Fruit fly (Drosophila melanogaster) whole organism, embryonic: ENCODE measurements around the gene CG43693.

Experiments
- ATbp ChIP-seq: fragments of 200-800 bp; sonication (Bioruptor generic); optimal IDR thresholded peaks from 2 replicates; lab custom pipeline; 2017; ENCODE audit warnings: missing biosample characterization, mild to moderate bottlenecking, missing genetic modification characterization, missing genetic modification reagents
- CG10267 ChIP-seq: fragments of 200-800 bp; sonication (Bioruptor generic); optimal IDR thresholded peaks from 2 replicates; lab custom pipeline; 2018; ENCODE audit warnings: missing biosample characterization, mild to moderate bottlenecking, missing genetic modification characterization, moderate library complexity
- CG10366 ChIP-seq: fragments of 200-800 bp; sonication (Bioruptor generic); IDR thresholded peaks from 2 replicates; pipeline ENCODE4 v1.3.6; 2022; ENCODE audit warnings: missing biosample characterization, missing genetic modification characterization
- CG12155 ChIP-seq: fragments of 200-800 bp; sonication (Bioruptor generic); optimal IDR thresholded peaks from 3 replicates; lab custom pipeline; 2016; ENCODE audit warnings: missing biosample characterization, missing genetic modification characterization
- CG13624 ChIP-seq: fragments of 200-800 bp; sonication (Bioruptor generic); optimal IDR thresholded peaks from 2 replicates; lab custom pipeline; 2016; ENCODE audit warnings: missing biosample characterization, missing genetic modification characterization
- CG17385 ChIP-seq: fragments of 200-800 bp; sonication (Bioruptor generic); optimal IDR thresholded peaks from 3 replicates; lab custom pipeline; 2018; ENCODE audit warnings: missing biosample characterization, mild to moderate bottlenecking, missing genetic modification characterization
- CG3726 ChIP-seq: fragments of 200-800 bp; sonication (Bioruptor generic); IDR thresholded peaks from 3 replicates; pipeline ENCODE4, ENCODE4 v1.3.6; 2022; ENCODE audit warnings: missing biosample characterization, missing genetic modification characterization
- CG43689 ChIP-seq: fragments of 200-800 bp; sonication (Bioruptor generic); IDR thresholded peaks from 2 replicates; pipeline ENCODE4 v1.3.6; 2022; ENCODE audit warnings: missing biosample characterization, missing genetic modification characterization
- CG7963 ChIP-seq: fragments of 200-800 bp; sonication (Bioruptor generic); IDR thresholded peaks from 3 replicates; pipeline ENCODE4 v1.3.6; 2022; ENCODE audit warnings: missing biosample characterization, missing genetic modification characterization; ENCODE audit not compliant: partially characterized antibody
- CG9817 ChIP-seq: fragments of 200-800 bp; sonication (Bioruptor generic); optimal IDR thresholded peaks from 2 replicates; lab custom pipeline; 2018; ENCODE audit warnings: missing biosample characterization, mild to moderate bottlenecking, missing genetic modification characterization, moderate library complexity
- Gug ChIP-seq: fragments of 200-800 bp; sonication (Bioruptor generic); IDR thresholded peaks from 4 replicates; pipeline ENCODE4 v1.3.6; 2022; ENCODE audit warnings: missing biosample characterization, missing genetic modification characterization
- HmgD ChIP-seq: fragments of 200-800 bp; sonication (Bioruptor generic); optimal IDR thresholded peaks from 3 replicates; lab custom pipeline; 2016; ENCODE audit warnings: missing biosample characterization, missing genetic modification characterization
- Hmr ChIP-seq: fragments of 200-800 bp; sonication (Bioruptor generic); optimal IDR thresholded peaks from 3 replicates; lab custom pipeline; 2017; ENCODE audit warnings: mild to moderate bottlenecking, missing biosample characterization, missing genetic modification reagents, missing genetic modification characterization
- Hr3 ChIP-seq: fragments of 200-800 bp; sonication (Bioruptor generic); optimal IDR thresholded peaks from 3 replicates; lab custom pipeline; 2016; ENCODE audit warnings: missing biosample characterization, missing genetic modification characterization
- Kr ChIP-seq: fragments of 200-800 bp; sonication (Bioruptor generic); optimal IDR thresholded peaks from 2 replicates; lab custom pipeline; 2017; ENCODE audit warnings: missing biosample characterization, mild to moderate bottlenecking, missing genetic modification characterization
- Meics ChIP-seq: fragments of 200-800 bp; sonication (Bioruptor generic); optimal IDR thresholded peaks from 2 replicates; lab custom pipeline; 2017; ENCODE audit warnings: missing biosample characterization, mild to moderate bottlenecking, missing genetic modification characterization
- Pdp1 ChIP-seq, 2 experiments: fragments of 200-800 bp; sonication (Bioruptor generic); optimal IDR thresholded peaks; 3 replicates each; lab custom pipeline; 2016; ENCODE audit warnings: missing biosample characterization in 2 of 2, missing genetic modification characterization in 2 of 2, mild to moderate bottlenecking in 1 of 2, moderate library complexity in 1 of 2
- Rfx ChIP-seq: fragments of 200-800 bp; sonication (Bioruptor generic); IDR thresholded peaks from 2 replicates; pipeline ENCODE4 v1.3.6; 2022; ENCODE audit warnings: missing biosample characterization, missing genetic modification characterization
- Rx ChIP-seq: fragments of 200-800 bp; sonication (Bioruptor generic); IDR thresholded peaks from 2 replicates; pipeline ENCODE4 v1.3.6; 2022; ENCODE audit warnings: missing biosample characterization, missing genetic modification characterization
- Spps ChIP-seq: fragments of 200-800 bp; sonication (Bioruptor generic); optimal IDR thresholded peaks from 2 replicates; lab custom pipeline; 2018; ENCODE audit warnings: missing biosample characterization, mild to moderate bottlenecking, missing genetic modification characterization
- Sry-β ChIP-seq: fragments of 200-800 bp; sonication (Bioruptor generic); optimal IDR thresholded peaks from 2 replicates; lab custom pipeline; 2018; ENCODE audit warnings: missing biosample characterization, mild to moderate bottlenecking, missing genetic modification characterization, moderate library complexity
- Stat92E ChIP-seq, 3 experiments: fragments of >200 bp in 2 of 3; fragments of 200-800 bp in 1 of 3; sonication (Bioruptor generic) in 1 of 3; optimal IDR thresholded peaks; 2 replicates each; lab custom pipeline; 2017 to 2019; ENCODE audit warnings: missing biosample characterization in 3 of 3, missing genetic modification characterization in 3 of 3, mild to moderate bottlenecking in 1 of 3, moderate library complexity in 1 of 3
- Xrp1 ChIP-seq: fragments of 200-800 bp; sonication (Bioruptor generic); IDR thresholded peaks from 2 replicates; pipeline ENCODE4 v1.3.6; 2022; ENCODE audit warnings: missing biosample characterization, missing genetic modification characterization
- chm ChIP-seq: fragments of 200-800 bp; sonication (Bioruptor generic); IDR thresholded peaks from 2 replicates; pipeline ENCODE4 v1.3.6; 2022; ENCODE audit warnings: missing biosample characterization, missing genetic modification characterization
- crol ChIP-seq: fragments of 200-800 bp; sonication (Bioruptor generic); IDR thresholded peaks from 2 replicates; pipeline ENCODE4 v1.3.6; 2022; ENCODE audit warnings: missing biosample characterization, missing genetic modification characterization
- danr ChIP-seq: fragments of 200-800 bp; sonication (Bioruptor generic); IDR thresholded peaks from 2 replicates; pipeline ENCODE4 v1.3.6; 2022; ENCODE audit warnings: missing biosample characterization, missing genetic modification characterization
- dmrt99B ChIP-seq: fragments of 200-800 bp; sonication (Bioruptor generic); optimal IDR thresholded peaks from 2 replicates; lab custom pipeline; 2018; ENCODE audit warnings: missing biosample characterization, mild to moderate bottlenecking, missing genetic modification characterization, moderate library complexity
- eyg ChIP-seq: fragments of 200-800 bp; sonication (Bioruptor generic); optimal IDR thresholded peaks from 3 replicates; lab custom pipeline; 2016; ENCODE audit warnings: missing biosample characterization, missing genetic modification characterization
- gcm2 ChIP-seq: fragments of 200-800 bp; sonication (Bioruptor generic); optimal IDR thresholded peaks from 2 replicates; lab custom pipeline; 2016; ENCODE audit warnings: missing biosample characterization, missing genetic modification characterization
- ham ChIP-seq: fragments of 200-800 bp; sonication (Bioruptor generic); IDR thresholded peaks from 2 replicates; pipeline ENCODE4 v1.3.6; 2022; ENCODE audit warnings: missing biosample characterization, missing genetic modification characterization
- insv ChIP-seq, 2 experiments: fragments of 200-800 bp; sonication (Bioruptor generic); optimal IDR thresholded peaks; 3 replicates each; lab custom pipeline; 2016 to 2018; ENCODE audit warnings: missing biosample characterization in 2 of 2, missing genetic modification characterization in 2 of 2
- lab ChIP-seq: fragments of 200-800 bp; sonication (Bioruptor generic); optimal IDR thresholded peaks from 3 replicates; lab custom pipeline; 2017; ENCODE audit warnings: missing biosample characterization, missing genetic modification characterization, mild to moderate bottlenecking, moderate library complexity, missing genetic modification reagents
- nerfin-2 ChIP-seq: fragments of 200-800 bp; sonication (Bioruptor generic); IDR thresholded peaks from 2 replicates; pipeline ENCODE4 v1.3.6; 2022; ENCODE audit warnings: missing biosample characterization, missing genetic modification characterization; ENCODE audit not compliant: partially characterized antibody
- pzg ChIP-seq: fragments of 200-800 bp; sonication (Bioruptor generic); optimal IDR thresholded peaks from 3 replicates; lab custom pipeline; 2018; ENCODE audit warnings: missing biosample characterization, mild to moderate bottlenecking, missing genetic modification characterization, moderate library complexity
- schlank ChIP-seq: fragments of 200-800 bp; sonication (Bioruptor generic); optimal IDR thresholded peaks from 2 replicates; lab custom pipeline; 2018; ENCODE audit warnings: missing biosample characterization, mild to moderate bottlenecking, missing genetic modification characterization
- scrt ChIP-seq: fragments of 200-800 bp; sonication (Bioruptor generic); optimal IDR thresholded peaks from 2 replicates; lab custom pipeline; 2018; ENCODE audit warnings: missing biosample characterization, mild to moderate bottlenecking, missing genetic modification characterization, moderate library complexity
- so ChIP-seq: fragments of 200-800 bp; sonication (Bioruptor generic); IDR thresholded peaks from 3 replicates; pipeline ENCODE4 v1.3.6; 2022; ENCODE audit warnings: missing biosample characterization, missing genetic modification characterization
- tgo ChIP-seq: fragments of 200-800 bp; sonication (Bioruptor generic); IDR thresholded peaks from 3 replicates; pipeline ENCODE4 v1.3.6; 2022; ENCODE audit warnings: missing biosample characterization, missing genetic modification characterization
- trh ChIP-seq: fragments of 200-800 bp; sonication (Bioruptor generic); optimal IDR thresholded peaks from 2 replicates; lab custom pipeline; 2016; ENCODE audit warnings: missing biosample characterization, missing genetic modification characterization
- unpg ChIP-seq: fragments of 200-800 bp; sonication (Bioruptor generic); optimal IDR thresholded peaks from 3 replicates; lab custom pipeline; 2018; ENCODE audit warnings: missing biosample characterization, mild to moderate bottlenecking, missing genetic modification characterization, moderate library complexity
- zfh2 ChIP-seq: fragments of 200-800 bp; sonication (Bioruptor generic); optimal IDR thresholded peaks from 2 replicates; lab custom pipeline; 2016; ENCODE audit warnings: missing biosample characterization, missing genetic modification characterization

The CG43693 gene

DNA sequence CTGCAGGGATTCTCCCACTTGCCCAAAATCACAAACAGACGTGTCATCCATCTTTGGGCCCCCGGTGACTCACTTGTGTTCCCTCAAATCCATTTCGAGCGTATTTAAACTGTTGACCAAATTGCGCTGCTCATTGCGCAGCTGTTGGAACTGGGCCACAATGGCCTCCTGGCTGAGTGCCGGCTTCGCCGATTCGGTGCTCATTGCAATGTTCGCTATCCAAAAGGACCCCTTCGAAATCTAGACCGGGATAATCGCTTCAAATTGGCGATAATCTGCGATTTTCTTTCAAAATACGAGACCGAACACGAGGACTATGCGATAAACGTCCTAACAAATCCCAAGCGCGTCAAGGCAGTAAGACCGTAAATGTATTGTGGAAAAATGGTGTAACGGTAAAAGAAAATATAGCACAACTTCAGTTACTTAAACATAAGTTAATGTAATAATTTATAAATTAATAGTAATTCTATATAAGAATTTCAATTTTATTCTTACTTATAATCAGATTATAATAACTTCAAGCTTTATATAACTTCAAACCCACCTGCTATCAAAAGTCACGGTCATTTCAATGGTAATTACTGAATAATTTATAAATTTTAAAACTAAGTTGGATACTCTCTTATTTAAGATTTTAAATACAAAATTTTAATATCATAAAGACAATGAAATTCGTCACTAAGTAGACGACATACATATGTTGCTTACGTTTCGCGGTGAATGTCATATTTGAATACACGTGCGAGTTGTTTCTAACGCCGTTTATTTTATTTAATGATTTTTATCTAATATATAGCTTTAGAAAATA is 23.1 kb upstream of the CG43693 start, which contains the start of the genes Pfdn2 and Noc1 (continued):
- TF ChIP-seq lab: no peak
- no peak for TF ChIP-seq CG3726 (GFP tag; lab: Robert Waterston, UW)
- no peak for TF ChIP-seq eyg
- no peak for TF ChIP-seq CG43689
- TF ChIP-seq Stat92E (GFP tag; optimal IDR thresholded peaks at IDR 0.05; lab: Kevin White, UChicago): no peak
- TF ChIP-seq CG9817 (tag; lab: Kevin White, UChicago): peak; percentile 56
- TF ChIP-seq Xrp1 (GFP tag; lab: Robert Waterston, UW): peak; percentile 48; the same call in 1 of the 2 replicates
- no peak for TF ChIP-seq CG7963 (GFP tag; lab: Robert Waterston, UW)
- peak; percentile 100 for TF ChIP-seq Meics (GFP tag; lab: Kevin White, UChicago)
- no peak for TF ChIP-seq Sry-β
- no peak for TF ChIP-seq HmgD (GFP tag; lab: Kevin White, UChicago)
- TF ChIP-seq so (GFP tag; lab: Robert Waterston, UW): no peak
- 0 out of 2 replicates have a peak, but pooled peaks have one; percentile 9 for TF ChIP-seq danr (GFP tag; lab: Robert Waterston, UW)
- TF ChIP-seq CG10267 (tag; lab: Kevin White, UChicago): peak; percentile 60
- TF ChIP-seq chm (GFP tag; lab: Robert Waterston, UW): no peak
- peak; percentile 41; the same call in 2 of the 3 replicates for TF ChIP-seq tgo (GFP tag; lab: Robert Waterston, UW)
- TF ChIP-seq Spps (tag; lab: Kevin White, UChicago): no peak
- TF ChIP-seq zfh2 (GFP tag; lab: Kevin White, UChicago): peak; percentile 27
- no peak for TF ChIP-seq unpg
- peak; percentile 37 for TF ChIP-seq pzg (GFP tag; lab: Kevin White, UChicago)
- TF ChIP-seq CG17385 (GFP tag; lab: Kevin White, UChicago): peak; percentile 35
- TF ChIP-seq Hmr: no peak
- no peak for TF ChIP-seq trh (GFP tag; lab: Kevin White, UChicago)
- TF ChIP-seq Rx: no peak
- TF ChIP-seq gcm2: no peak
- TF ChIP-seq nerfin-2 (GFP tag; lab: Robert Waterston, UW): no peak
- peak; percentile 54 for TF ChIP-seq CG12155 (GFP tag; lab: Kevin White, UChicago)
- 0 out of 4 replicates have a peak, but pooled peaks have one; percentile 33 for TF ChIP-seq Gug (GFP tag; lab: Robert Waterston, UW)
- no peak for TF ChIP-seq ATbp (GFP tag; lab: Kevin White, UChicago)
- peak; percentile 50; the same call in 1 of the 2 replicates for TF ChIP-seq CG10366 (GFP tag; lab: Robert Waterston, UW)
- TF ChIP-seq CG13624 (GFP tag; lab: Kevin White, UChicago): no peak
- TF ChIP-seq Hr3: peak; percentile 83
- peak; percentile 70 for TF ChIP-seq Rfx
- TF ChIP-seq crol (GFP tag; lab: Robert Waterston, UW): no peak
- TF ChIP-seq ham (GFP tag; lab: Robert Waterston, UW): no peak
- no peak for TF ChIP-seq dmrt99B
- peak in 1 of 2 experiments; percentile 3 for TF ChIP-seq Pdp1 (GFP tag; optimal IDR thresholded peaks at IDR 0.05; lab: Kevin White, UChicago)
- no peak for TF ChIP-seq scrt (GFP tag; lab: Kevin White, UChicago)
- TF ChIP-seq insv (GFP tag; optimal IDR thresholded peaks at IDR 0.05; lab: Kevin White, UChicago): no peak
- no peak for TF ChIP-seq Kr (GFP tag; lab: Kevin White, UChicago)
- TF ChIP-seq schlank (tag; lab: Kevin White, UChicago): no peak
